Worm (Caenorhabditis elegans): ENCODE data around the gene T07D4.5.

T07D4.5 gene

DNA sequence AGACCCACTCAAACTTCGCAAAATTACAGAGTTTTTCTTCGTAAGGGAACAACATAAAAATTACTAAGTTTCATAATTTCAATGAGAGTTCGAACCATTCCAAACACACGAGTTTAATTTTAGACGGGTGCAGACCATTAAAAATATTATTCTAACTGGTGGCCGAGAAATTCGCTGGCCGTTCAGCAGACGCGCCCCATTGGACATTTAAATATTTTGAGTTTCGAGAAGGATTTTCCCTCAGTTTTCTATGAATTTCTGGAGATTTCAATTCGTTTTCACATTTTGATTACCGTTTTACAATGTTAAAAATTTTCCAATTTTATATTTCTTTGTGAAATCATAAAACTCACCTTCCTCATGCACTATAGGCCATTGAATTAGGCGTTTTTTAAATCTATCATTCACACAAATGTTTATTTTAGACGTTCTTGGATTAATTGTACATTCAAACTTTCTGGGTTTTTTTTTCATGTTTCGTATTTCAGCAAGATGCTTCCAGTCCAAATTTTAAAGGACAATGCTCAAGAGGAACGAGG, 43.2 kb upstream of the T07D4.5 start, which contains the start of gene cct-2:
Gene cct-2 (plus strand): TSS at position 489 of the 539 bp plus-strand sequence.
- TF ChIP-seq mdl-1 (tag; optimal IDR thresholded peaks at IDR 0.05): no peak
- TF ChIP-seq tbx-2 (tag; optimal IDR thresholded peaks at IDR 0.05): no peak
- TF ChIP-seq nfya-1 (tag; optimal IDR thresholded peaks at IDR 0.05; ENCODE audit: insufficient read depth): peak; percentile 65
- TF ChIP-seq nhr-25 (tag; optimal IDR thresholded peaks at IDR 0.05): peak; percentile 56
- peak; percentile 50 for TF ChIP-seq nhr-43 (tag; optimal IDR thresholded peaks at IDR 0.05; ENCODE audit: poor library complexity, severe bottlenecking)
- TF ChIP-seq nhr-12 (tag; optimal IDR thresholded peaks at IDR 0.05): no peak
- TF ChIP-seq daf-12 (tag; optimal IDR thresholded peaks at IDR 0.05): no peak
- no peak for TF ChIP-seq ZK546.5 (tag; optimal IDR thresholded peaks at IDR 0.05)
- no peak for TF ChIP-seq ceh-28 (tag; optimal IDR thresholded peaks at IDR 0.05)
- TF ChIP-seq unc-62 (GFP tag; optimal IDR thresholded peaks at IDR 0.05): no peak
- TF ChIP-seq lin-15B (tag; optimal IDR thresholded peaks at IDR 0.05): peak; percentile 74
- peak; percentile 40 for TF ChIP-seq lin-39 (tag; optimal IDR thresholded peaks at IDR 0.05)
- TF ChIP-seq nhr-23 (tag; optimal IDR thresholded peaks at IDR 0.05): peak; percentile 12
- TF ChIP-seq nhr-11 (tag; optimal IDR thresholded peaks at IDR 0.05): no peak
- TF ChIP-seq nhr-76 (tag; optimal IDR thresholded peaks at IDR 0.05): no peak
- no peak for TF ChIP-seq aly-2 (tag; optimal IDR thresholded peaks at IDR 0.05)
- no peak for TF ChIP-seq ceh-16 (tag; optimal IDR thresholded peaks at IDR 0.05)
- peak; percentile 9 for TF ChIP-seq hmg-11 (tag; optimal IDR thresholded peaks at IDR 0.05)
- no peak for TF ChIP-seq fkh-2 (tag; optimal IDR thresholded peaks at IDR 0.05)
- TF ChIP-seq pha-4 (tag; optimal IDR thresholded peaks at IDR 0.05): peak; percentile 72
- no peak for TF ChIP-seq ceh-82 (tag; optimal IDR thresholded peaks at IDR 0.05)
- TF ChIP-seq snpc-4 (tag; optimal IDR thresholded peaks at IDR 0.05): peak; percentile 67
- no peak for TF ChIP-seq zag-1 (tag; optimal IDR thresholded peaks at IDR 0.05)
- no peak for TF ChIP-seq skn-1 (tag; optimal IDR thresholded peaks at IDR 0.05)
- TF ChIP-seq egl-27 (tag; optimal IDR thresholded peaks at IDR 0.05): no peak
- no peak for TF ChIP-seq lsy-12 (tag; optimal IDR thresholded peaks at IDR 0.05)
- no peak for TF ChIP-seq ama-1 (optimal IDR thresholded peaks at IDR 0.05)
- no peak for TF ChIP-seq mml-1 (tag; optimal IDR thresholded peaks at IDR 0.05)
- no peak for TF ChIP-seq ztf-4 (tag; optimal IDR thresholded peaks at IDR 0.05)
- TF ChIP-seq sea-2 (GFP tag; optimal IDR thresholded peaks at IDR 0.05): no peak
- no peak for TF ChIP-seq nhr-237 (tag; optimal IDR thresholded peaks at IDR 0.05)
- peak; percentile 2 for TF ChIP-seq elt-2 (tag; optimal IDR thresholded peaks at IDR 0.05)

DNA sequence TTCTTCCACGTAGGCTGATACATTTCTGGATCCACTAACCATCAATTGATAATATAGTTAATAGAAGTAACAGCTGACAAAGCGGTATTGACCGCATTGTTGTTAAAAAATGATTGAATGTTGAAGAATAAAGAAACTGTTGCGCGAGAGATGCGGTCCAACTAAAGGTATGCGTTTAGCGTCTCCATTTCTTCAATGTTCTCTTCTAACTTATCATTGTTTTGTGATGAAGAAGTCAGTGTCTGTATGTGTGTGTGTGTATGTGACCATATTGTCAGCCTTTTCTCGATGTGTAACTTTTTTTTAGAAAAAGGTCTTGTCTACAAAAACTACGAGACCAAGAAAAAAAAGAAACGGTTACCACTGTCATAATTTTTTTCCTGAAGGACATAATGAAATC, 42.3 kb upstream of the T07D4.5 start, which contains the start of gene B0457.2:
Gene B0457.2 (minus strand): TSS at position 101 of the 400 bp plus-strand sequence.
- TF ChIP-seq nhr-25 (tag; optimal IDR thresholded peaks at IDR 0.05) (peak; percentile 16), skn-1 (tag; optimal IDR thresholded peaks at IDR 0.05) (no peak), R02D3.7 (tag; optimal IDR thresholded peaks at IDR 0.05) (no peak), nhr-76 (tag; optimal IDR thresholded peaks at IDR 0.05) (no peak), jun-1 (tag; optimal IDR thresholded peaks at IDR 0.05) (no peak), nhr-43 (tag; optimal IDR thresholded peaks at IDR 0.05; ENCODE audit: poor library complexity, severe bottlenecking) (no peak)

DNA sequence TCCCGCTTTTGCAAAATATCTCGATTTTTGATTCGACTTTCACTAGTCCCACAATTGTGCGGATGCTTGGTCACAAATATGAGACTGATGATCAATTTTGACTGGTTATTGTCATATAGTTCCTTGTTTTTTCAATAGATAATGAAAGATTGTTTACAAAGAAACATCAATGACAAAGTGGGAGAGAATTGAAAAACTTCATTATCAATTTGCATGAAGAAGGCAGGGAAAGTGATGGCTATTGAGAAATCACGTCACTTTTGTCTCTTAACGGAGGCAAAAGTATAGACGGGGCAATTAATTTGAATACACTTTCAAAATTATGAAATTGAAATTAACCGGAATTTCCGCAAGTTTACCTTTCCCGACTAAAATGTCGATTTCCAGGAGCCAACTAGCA, 39.1 kb upstream of the T07D4.5 start:
- TF ChIP-seq snpc-4 (tag; optimal IDR thresholded peaks at IDR 0.05): no peak
- TF ChIP-seq pqm-1 (tag; optimal IDR thresholded peaks at IDR 0.05): peak; percentile 62
- peak; percentile 39 for TF ChIP-seq elt-2 (tag; optimal IDR thresholded peaks at IDR 0.05)

- peak; percentile 36 for TF ChIP-seq hmg-11 (tag; optimal IDR thresholded peaks at IDR 0.05)
- TF ChIP-seq R02D3.7 (tag; optimal IDR thresholded peaks at IDR 0.05): no peak
- TF ChIP-seq nhr-67 (tag; optimal IDR thresholded peaks at IDR 0.05): no peak
- TF ChIP-seq egl-5 (tag; optimal IDR thresholded peaks at IDR 0.05): no peak
- TF ChIP-seq ztf-11 (tag; optimal IDR thresholded peaks at IDR 0.05): no peak
- TF ChIP-seq lsy-12 (tag; optimal IDR thresholded peaks at IDR 0.05): no peak
- TF ChIP-seq mml-1 (tag; optimal IDR thresholded peaks at IDR 0.05): no peak
- TF ChIP-seq elt-2 (tag; optimal IDR thresholded peaks at IDR 0.05): peak; percentile 77
- no peak for TF ChIP-seq unc-39 (tag; optimal IDR thresholded peaks at IDR 0.05)
- TF ChIP-seq pqm-1 (tag; optimal IDR thresholded peaks at IDR 0.05): peak; percentile 70
- TF ChIP-seq nhr-43 (tag; optimal IDR thresholded peaks at IDR 0.05; ENCODE audit: poor library complexity, severe bottlenecking): no peak
- no peak for TF ChIP-seq eor-1 (tag; optimal IDR thresholded peaks at IDR 0.05)
- peak; percentile 45 for TF ChIP-seq nfya-1 (tag; optimal IDR thresholded peaks at IDR 0.05; ENCODE audit: insufficient read depth)
- peak; percentile 43 for TF ChIP-seq lin-39 (tag; optimal IDR thresholded peaks at IDR 0.05)
These were observed 38.0 kb upstream of the T07D4.5 start, which contains the start of gene B0457.6 for ce11 chrII:8922140-8922539. B0457.6 (plus strand) TSS chrII:8922423.

All from whole organism, L3 larva.